Fruit fly (Drosophila melanogaster): ENCODE results near the gene Rip11.

Rip11 gene

dm6 chrX:18684504-18684903, 37.1 kb upstream of the Rip11 start:
- TF ChIP-seq CG9948 (tag; optimal IDR thresholded peaks at IDR 0.05) (no peak), gl (tag; optimal IDR thresholded peaks at IDR 0.05) (no peak), CG17806 (tag; optimal IDR thresholded peaks at IDR 0.05) (no peak), Pif1A (GFP tag; optimal IDR thresholded peaks at IDR 0.05) (no peak), Ets98B (GFP tag; IDR thresholded peaks at IDR 0.05) (no peak), CG34367 (tag; optimal IDR thresholded peaks at IDR 0.05) (no peak), EcR (GFP tag; optimal IDR thresholded peaks at IDR 0.05) (peak; percentile 99), CG13204 (GFP tag; optimal IDR thresholded peaks at IDR 0.05) (peak; percentile 46), CG8301 (tag; optimal IDR thresholded peaks at IDR 0.05) (no peak), fd96Ca (GFP tag; IDR thresholded peaks at IDR 0.05) (no peak)

dm6 chrX:18682815-18683214, 35.4 kb upstream of the Rip11 start:
- TF ChIP-seq CG13204 (GFP tag; optimal IDR thresholded peaks at IDR 0.05) (no peak), CG14655 (GFP tag; optimal IDR thresholded peaks at IDR 0.05) (no peak), Pif1A (GFP tag; optimal IDR thresholded peaks at IDR 0.05) (no peak), CG4496 (GFP tag; IDR thresholded peaks at IDR 0.05) (no peak), rn (GFP tag; IDR thresholded peaks at IDR 0.05) (no peak), CG9948 (tag; optimal IDR thresholded peaks at IDR 0.05) (no peak), gl (tag; optimal IDR thresholded peaks at IDR 0.05) (no peak), CG15710 (tag; optimal IDR thresholded peaks at IDR 0.05) (no peak), CG8301 (tag; optimal IDR thresholded peaks at IDR 0.05) (no peak), CG17806 (tag; optimal IDR thresholded peaks at IDR 0.05) (no peak), Ets98B (GFP tag; IDR thresholded peaks at IDR 0.05) (no peak), CG8159 (tag; optimal IDR thresholded peaks at IDR 0.05) (no peak), CG34367 (tag; optimal IDR thresholded peaks at IDR 0.05) (no peak), Pif1B (GFP tag; optimal IDR thresholded peaks at IDR 0.05) (no peak), D1 (tag; optimal IDR thresholded peaks at IDR 0.05) (no peak), EcR (GFP tag; optimal IDR thresholded peaks at IDR 0.05) (no peak), Snoo (tag; optimal IDR thresholded peaks at IDR 0.05) (no peak)

dm6 chrX:18681410-18681809, 34.0 kb upstream of the Rip11 start:
- peak; percentile 84 for TF ChIP-seq EcR (GFP tag; optimal IDR thresholded peaks at IDR 0.05)
- no peak for TF ChIP-seq CG17806 (tag; optimal IDR thresholded peaks at IDR 0.05)

- peak; percentile 53; the same call in 1 of the 2 replicates for TF ChIP-seq CG32121 (GFP tag; IDR thresholded peaks at IDR 0.05)
- TF ChIP-seq CG13204 (GFP tag; optimal IDR thresholded peaks at IDR 0.05): no peak
- TF ChIP-seq CG14655 (GFP tag; optimal IDR thresholded peaks at IDR 0.05): peak; percentile 43
- TF ChIP-seq D1 (tag; optimal IDR thresholded peaks at IDR 0.05): no peak
- peak; percentile 41; the same call in 1 of the 2 replicates for TF ChIP-seq CG12605 (GFP tag; IDR thresholded peaks at IDR 0.05)
- no peak for TF ChIP-seq gl (tag; optimal IDR thresholded peaks at IDR 0.05)
- TF ChIP-seq CG10348 (GFP tag; IDR thresholded peaks at IDR 0.05): 0 out of 2 replicates have a peak, but pooled peaks have one; percentile 31
- TF ChIP-seq CG4496 (GFP tag; IDR thresholded peaks at IDR 0.05): peak; percentile 75; the same call in 2 of the 3 replicates
- TF ChIP-seq Ets98B (GFP tag; IDR thresholded peaks at IDR 0.05): peak; percentile 52
- TF ChIP-seq CG8301 (tag; optimal IDR thresholded peaks at IDR 0.05): peak; percentile 29
- TF ChIP-seq Pif1A (GFP tag; optimal IDR thresholded peaks at IDR 0.05): peak; percentile 7
- TF ChIP-seq CG15710 (tag; optimal IDR thresholded peaks at IDR 0.05): no peak
- no peak for TF ChIP-seq CG17806 (tag; optimal IDR thresholded peaks at IDR 0.05)
- peak; percentile 14 for TF ChIP-seq Pif1B (GFP tag; optimal IDR thresholded peaks at IDR 0.05)
- peak; percentile 25 for TF ChIP-seq CG9948 (tag; optimal IDR thresholded peaks at IDR 0.05)
- peak; percentile 79 for TF ChIP-seq fd96Ca (GFP tag; IDR thresholded peaks at IDR 0.05)
- TF ChIP-seq Snoo (tag; optimal IDR thresholded peaks at IDR 0.05): no peak
- no peak for TF ChIP-seq rn (GFP tag; IDR thresholded peaks at IDR 0.05)
Observed at dm6 chrX:18678876-18679275, 31.4 kb upstream of the Rip11 start.

- TF ChIP-seq CG34367 (tag; optimal IDR thresholded peaks at IDR 0.05): no peak
- TF ChIP-seq Pif1B (GFP tag; optimal IDR thresholded peaks at IDR 0.05): no peak
- TF ChIP-seq CG12605 (GFP tag; IDR thresholded peaks at IDR 0.05): no peak
- no peak for TF ChIP-seq CG14655 (GFP tag; optimal IDR thresholded peaks at IDR 0.05)
- TF ChIP-seq CG10348 (GFP tag; IDR thresholded peaks at IDR 0.05): no peak
- TF ChIP-seq CG4496 (GFP tag; IDR thresholded peaks at IDR 0.05): no peak
- no peak for TF ChIP-seq Ets98B (GFP tag; IDR thresholded peaks at IDR 0.05)
- peak; percentile 86 for TF ChIP-seq EcR (GFP tag; optimal IDR thresholded peaks at IDR 0.05)
- no peak for TF ChIP-seq Snoo (tag; optimal IDR thresholded peaks at IDR 0.05)
- TF ChIP-seq CG13204 (GFP tag; optimal IDR thresholded peaks at IDR 0.05): peak; percentile 8
- no peak for TF ChIP-seq CG17806 (tag; optimal IDR thresholded peaks at IDR 0.05)
- no peak for TF ChIP-seq CG8301 (tag; optimal IDR thresholded peaks at IDR 0.05)
- no peak for TF ChIP-seq gl (tag; optimal IDR thresholded peaks at IDR 0.05)
- TF ChIP-seq D1 (tag; optimal IDR thresholded peaks at IDR 0.05): no peak
- no peak for TF ChIP-seq Pif1A (GFP tag; optimal IDR thresholded peaks at IDR 0.05)
Observed at dm6 chrX:18676756-18677155, 29.3 kb upstream of the Rip11 start.

dm6 chrX:18675702-18676101, 28.3 kb upstream of the Rip11 start:
- TF ChIP-seq Pif1A (GFP tag; optimal IDR thresholded peaks at IDR 0.05) (peak; percentile 6), EcR (GFP tag; optimal IDR thresholded peaks at IDR 0.05) (no peak), CG14655 (GFP tag; optimal IDR thresholded peaks at IDR 0.05) (peak; percentile 51), rn (GFP tag; IDR thresholded peaks at IDR 0.05) (no peak), Pif1B (GFP tag; optimal IDR thresholded peaks at IDR 0.05) (no peak), CG15710 (tag; optimal IDR thresholded peaks at IDR 0.05) (no peak)

- TF ChIP-seq CG4496 (GFP tag; IDR thresholded peaks at IDR 0.05) (peak; percentile 59; the same call in 1 of the 3 replicates), CG13204 (GFP tag; optimal IDR thresholded peaks at IDR 0.05) (peak; percentile 70), CG8301 (tag; optimal IDR thresholded peaks at IDR 0.05) (no peak), CG8159 (tag; optimal IDR thresholded peaks at IDR 0.05) (no peak), CG34367 (tag; optimal IDR thresholded peaks at IDR 0.05) (no peak), CG32121 (GFP tag; IDR thresholded peaks at IDR 0.05) (no peak), Pif1A (GFP tag; optimal IDR thresholded peaks at IDR 0.05) (no peak), EcR (GFP tag; optimal IDR thresholded peaks at IDR 0.05) (peak; percentile 92)
Observed at dm6 chrX:18675272-18675671, 27.8 kb upstream of the Rip11 start.
